Worm (Caenorhabditis elegans) whole organism, midembryonic: ENCODE measurements around the gene Y54F10BM.21.

Experiments
- T22C8.4 ChIP-seq: fragments of 200-800 bp; sonication (Bioruptor generic); IDR thresholded peaks from 2 replicates; pipeline ENCODE4 v1.3.6; 2022; ENCODE audit warnings: missing genetic modification characterization, missing compliant biosample characterization
- med-1 ChIP-seq: sonication (generic microtip); optimal IDR thresholded peaks from 2 replicates; lab custom pipeline; 2017; ENCODE audit warnings: missing genetic modification characterization, mild to moderate bottlenecking, missing compliant biosample characterization, antibody characterized with exemption, missing genetic modification reagents; ENCODE audit not compliant: insufficient read depth
- ztf-29 ChIP-seq: fragments of 200-800 bp; sonication (Bioruptor generic); IDR thresholded peaks from 2 replicates; pipeline ENCODE4 v1.3.6; 2022; ENCODE audit warnings: missing genetic modification reagents, missing genetic modification characterization, missing compliant biosample characterization

DNA sequence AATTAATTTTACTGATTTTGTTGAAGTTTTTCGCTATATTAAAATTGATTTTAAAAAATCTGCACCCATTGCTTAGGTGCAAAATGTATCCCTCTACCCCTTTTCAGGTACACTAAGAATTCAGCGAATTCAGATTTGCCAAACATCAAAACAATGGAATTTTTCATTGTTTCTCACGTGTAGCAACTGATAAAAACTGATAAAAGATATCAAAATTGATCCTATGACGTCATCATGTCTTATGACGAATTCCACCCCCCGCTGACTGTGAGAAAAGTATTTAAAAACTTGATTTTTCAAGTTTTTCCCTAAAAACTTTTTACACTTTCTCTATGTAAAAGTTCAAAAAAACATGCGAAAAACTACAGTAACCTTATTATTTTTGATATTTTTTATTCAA is 3.6 kb downstream of the Y54F10BM.21 start, which contains the start of gene Y54F10BM.22:
- TF ChIP-seq ztf-29 (GFP tag; lab: Robert Waterston, UW) (no peak), T22C8.4 (GFP tag; lab: Robert Waterston, UW) (no peak), med-1 (GFP tag; lab: Kevin White, UChicago) (no peak)
